Worm (Caenorhabditis elegans) whole organism, young adult: ENCODE measurements around the gene R160.4.

ENCODE experiments used
- akir-1 ChIP-seq: fragments of 200-800 bp; sonication (Bioruptor generic); optimal IDR thresholded peaks from 2 replicates; lab custom pipeline; 2018; ENCODE audit warnings: mild to moderate bottlenecking, missing genetic modification characterization, moderate library complexity, missing compliant biosample characterization
- snpc-4 ChIP-seq, 5 experiments: fragments of 150-350 bp in 1 of 5; sonication (generic microtip) in 4 of 5; optimal IDR thresholded peaks; 2 replicates each; lab custom pipeline; 2014 to 2018; ENCODE audit warnings: missing genetic modification characterization in 5 of 5, missing biosample characterization in 3 of 5, antibody characterized with exemption in 2 of 5, mild to moderate bottlenecking in 2 of 5, missing compliant biosample characterization in 2 of 5, missing genotype in 2 of 5, moderate library complexity in 2 of 5, missing genetic modification reagents in 1 of 5
- ztf-18 ChIP-seq: sonication (generic microtip); optimal IDR thresholded peaks from 2 replicates; lab custom pipeline; 2016; ENCODE audit warnings: missing genotype, mild to moderate bottlenecking, missing genetic modification characterization, missing compliant biosample characterization

- TF ChIP-seq ztf-18 (tag; lab: Kevin White, UChicago) (no peak), snpc-4 (GFP tag; optimal IDR thresholded peaks at IDR 0.05; lab: Kevin White, UChicago) (no peak), snpc-4 (tag; optimal IDR thresholded peaks at IDR 0.05; lab: Kevin White, UChicago) (no peak), akir-1 (GFP tag; lab: Kevin White, UChicago) (no peak)
These were observed 34.2 kb upstream of the R160.4 start, which contains the start of gene D1079.1 for ce11 chrX:4402854-4403253.
